Worm (Caenorhabditis elegans) whole organism, L4 larva: ENCODE results near the gene R04E5.7.

Experiments used
- F10B5.3 ChIP-seq: sonication (generic microtip); optimal IDR thresholded peaks from 2 replicates; lab custom pipeline; 2016; ENCODE audit warnings: mild to moderate bottlenecking, missing genetic modification characterization, missing compliant biosample characterization
- F37D6.2 ChIP-seq: sonication (generic microtip); optimal IDR thresholded peaks from 2 replicates; lab custom pipeline; 2016; ENCODE audit warnings: mild to moderate bottlenecking, missing genetic modification characterization, missing compliant biosample characterization
- F44E2.7 ChIP-seq: fragments of 200-800 bp; sonication (Bioruptor generic); IDR thresholded peaks from 2 replicates; pipeline ENCODE4 v2.1.2; 2022; ENCODE audit warnings: missing genetic modification characterization, missing compliant biosample characterization
- R02D3.7 ChIP-seq: fragments of 150-350 bp; sonication (generic microtip); optimal IDR thresholded peaks from 3 replicates; lab custom pipeline; 2014; ENCODE audit warnings: missing biosample characterization, missing genetic modification characterization
- Y48G9A.11 ChIP-seq: fragments of 200-800 bp; sonication (Bioruptor generic); IDR thresholded peaks from 2 replicates; pipeline ENCODE4 v1.3.6; 2022; ENCODE audit warnings: missing genetic modification reagents, missing genetic modification characterization, missing compliant biosample characterization
- Y75B8A.6 ChIP-seq: fragments of 200-800 bp; sonication (Bioruptor generic); IDR thresholded peaks from 2 replicates; pipeline ENCODE4 v1.3.6; 2022; ENCODE audit warnings: missing genetic modification reagents, missing genetic modification characterization, missing compliant biosample characterization
- ZK337.2 ChIP-seq: fragments of 200-800 bp; sonication (Bioruptor generic); IDR thresholded peaks from 2 replicates; pipeline ENCODE4 v1.3.6; 2022; ENCODE audit warnings: missing genetic modification reagents, missing genetic modification characterization, missing compliant biosample characterization
- ZK546.5 ChIP-seq, 2 experiments: sonication (generic microtip); optimal IDR thresholded peaks; 2 replicates each; lab custom pipeline; 2017; ENCODE audit warnings: missing biosample characterization in 2 of 2, missing genetic modification characterization in 2 of 2
- ceh-20 ChIP-seq: fragments of 200-800 bp; sonication (Bioruptor generic); IDR thresholded peaks from 2 replicates; pipeline ENCODE4 v1.3.6; 2022; ENCODE audit warnings: missing genetic modification reagents, missing genetic modification characterization, missing compliant biosample characterization
- ceh-28 ChIP-seq: fragments of 150-350 bp; optimal IDR thresholded peaks from 2 replicates; lab custom pipeline; 2014; ENCODE audit warnings: missing biosample characterization, missing genetic modification reagents, missing genetic modification characterization
- ceh-32 ChIP-seq: sonication (generic microtip); optimal IDR thresholded peaks from 2 replicates; lab custom pipeline; 2016; ENCODE audit warnings: mild to moderate bottlenecking, missing genetic modification characterization, missing compliant biosample characterization; ENCODE audit not compliant: poor library complexity
- ceh-82 ChIP-seq: sonication (generic microtip); optimal IDR thresholded peaks from 2 replicates; lab custom pipeline; 2017; ENCODE audit warnings: missing biosample characterization, missing genetic modification characterization
- cey-2 ChIP-seq: sonication (generic microtip); optimal IDR thresholded peaks from 3 replicates; lab custom pipeline; 2017; ENCODE audit warnings: missing genetic modification characterization, mild to moderate bottlenecking, missing compliant biosample characterization, antibody characterized with exemption, borderline replicate concordance; ENCODE audit not compliant: insufficient read depth
- daf-19 ChIP-seq: fragments of 200-800 bp; sonication (Bioruptor generic); conservative IDR thresholded peaks from 2 replicates; pipeline ENCODE4 v1.3.6; 2022; ENCODE audit warnings: missing genetic modification characterization, missing compliant biosample characterization
- dmd-8 ChIP-seq: fragments of 200-800 bp; sonication (Bioruptor generic); IDR thresholded peaks from 2 replicates; pipeline ENCODE4 v1.3.6; 2022; ENCODE audit warnings: missing genetic modification characterization, missing compliant biosample characterization
- duxl-1 ChIP-seq: sonication (generic microtip); optimal IDR thresholded peaks from 2 replicates; lab custom pipeline; 2016; ENCODE audit warnings: mild to moderate bottlenecking, missing genetic modification characterization, moderate library complexity, missing compliant biosample characterization; ENCODE audit not compliant: poor library complexity
- dve-1 ChIP-seq: sonication (generic microtip); optimal IDR thresholded peaks from 2 replicates; lab custom pipeline; 2017; ENCODE audit warnings: antibody characterized with exemption, mild to moderate bottlenecking, missing genetic modification characterization, missing compliant biosample characterization; ENCODE audit not compliant: insufficient read depth
- egl-27 ChIP-seq: sonication (generic microtip); optimal IDR thresholded peaks from 3 replicates; lab custom pipeline; 2017; ENCODE audit warnings: missing biosample characterization, missing genetic modification reagents, missing genetic modification characterization
- fkh-10 ChIP-seq: fragments of 150-350 bp; optimal IDR thresholded peaks from 2 replicates; lab custom pipeline; 2014; ENCODE audit warnings: missing biosample characterization, missing genetic modification reagents, missing genetic modification characterization
- hif-1 ChIP-seq, 2 experiments: sonication (generic microtip); optimal IDR thresholded peaks; 2 replicates each; lab custom pipeline; 2016 to 2017; ENCODE audit warnings: missing compliant biosample characterization in 2 of 2, missing genetic modification characterization in 2 of 2, missing genetic modification reagents in 2 of 2, missing genotype in 2 of 2, mild to moderate bottlenecking in 1 of 2
- hlh-30 ChIP-seq: sonication (generic microtip); optimal IDR thresholded peaks from 2 replicates; lab custom pipeline; 2017; ENCODE audit warnings: antibody characterized with exemption, mild to moderate bottlenecking, missing genetic modification characterization, missing compliant biosample characterization; ENCODE audit not compliant: insufficient read depth
- jun-1 ChIP-seq: fragments of 150-350 bp; optimal IDR thresholded peaks from 2 replicates; lab custom pipeline; 2014; ENCODE audit warnings: missing biosample characterization, missing genetic modification reagents, missing genetic modification characterization
- lim-7 ChIP-seq: fragments of 200-800 bp; sonication (Bioruptor generic); IDR thresholded peaks from 2 replicates; pipeline ENCODE4 v1.3.6; 2022; ENCODE audit warnings: missing genetic modification characterization, missing compliant biosample characterization
- lin-39 ChIP-seq: fragments of 150-350 bp; optimal IDR thresholded peaks from 2 replicates; lab custom pipeline; 2014; ENCODE audit warnings: missing biosample characterization, missing genetic modification reagents, missing genetic modification characterization
- lir-3 ChIP-seq: sonication (generic microtip); optimal IDR thresholded peaks from 2 replicates; lab custom pipeline; 2016; ENCODE audit warnings: mild to moderate bottlenecking, missing genetic modification characterization, missing compliant biosample characterization
- madf-5 ChIP-seq, 2 experiments: fragments of 200-800 bp; sonication (Bioruptor generic); IDR thresholded peaks; 2 replicates each; pipeline ENCODE4 v1.3.6; 2022; ENCODE audit warnings: missing compliant biosample characterization in 2 of 2, missing genetic modification characterization in 2 of 2
- madf-9 ChIP-seq: fragments of 200-800 bp; sonication (Bioruptor generic); conservative IDR thresholded peaks from 2 replicates; pipeline ENCODE4 v1.3.6; 2022; ENCODE audit warnings: missing genetic modification reagents, missing genetic modification characterization, missing compliant biosample characterization
- mdl-1 ChIP-seq, 2 experiments: fragments of 150-350 bp in 1 of 2; sonication (generic microtip) in 1 of 2; optimal IDR thresholded peaks; 2 replicates each; lab custom pipeline; 2014 to 2017; ENCODE audit warnings: missing biosample characterization in 2 of 2, missing genetic modification characterization in 2 of 2
- mep-1 ChIP-seq: fragments of 150-350 bp; sonication (generic microtip); optimal IDR thresholded peaks from 3 replicates; lab custom pipeline; 2014; ENCODE audit warnings: missing biosample characterization, missing genetic modification characterization
- nhr-10 ChIP-seq: fragments of 150-350 bp; optimal IDR thresholded peaks from 2 replicates; lab custom pipeline; 2014; ENCODE audit warnings: missing biosample characterization, missing genetic modification characterization
- nhr-102 ChIP-seq: sonication (generic microtip); optimal IDR thresholded peaks from 2 replicates; lab custom pipeline; 2016; ENCODE audit warnings: mild to moderate bottlenecking, missing genetic modification characterization, moderate library complexity, missing compliant biosample characterization
- nhr-11 ChIP-seq: fragments of 150-350 bp; optimal IDR thresholded peaks from 2 replicates; lab custom pipeline; 2014; ENCODE audit warnings: missing biosample characterization, missing genetic modification characterization
- nhr-237 ChIP-seq: sonication (generic microtip); optimal IDR thresholded peaks from 2 replicates; lab custom pipeline; 2017; ENCODE audit warnings: missing biosample characterization, missing genetic modification characterization
- nhr-25 ChIP-seq: sonication (generic microtip); optimal IDR thresholded peaks from 2 replicates; lab custom pipeline; 2017; ENCODE audit warnings: missing genetic modification characterization, mild to moderate bottlenecking, missing compliant biosample characterization, antibody characterized with exemption, moderate library complexity, borderline replicate concordance; ENCODE audit not compliant: insufficient read depth
- nhr-28 ChIP-seq: fragments of 150-350 bp; optimal IDR thresholded peaks from 2 replicates; lab custom pipeline; 2014; ENCODE audit warnings: missing biosample characterization, missing genetic modification characterization
- nhr-42 ChIP-seq: fragments of 200-800 bp; sonication (Bioruptor generic); IDR thresholded peaks from 2 replicates; pipeline ENCODE4 v1.3.6; 2022; ENCODE audit warnings: missing genetic modification characterization, missing compliant biosample characterization
- nhr-6 ChIP-seq: fragments of 150-350 bp; optimal IDR thresholded peaks from 2 replicates; lab custom pipeline; 2014; ENCODE audit warnings: missing biosample characterization, missing genetic modification characterization
- nhr-76 ChIP-seq: fragments of 150-350 bp; optimal IDR thresholded peaks from 2 replicates; lab custom pipeline; 2014; ENCODE audit warnings: missing biosample characterization, missing genetic modification characterization
- nhr-77 ChIP-seq: fragments of 150-350 bp; optimal IDR thresholded peaks from 2 replicates; lab custom pipeline; 2014; ENCODE audit warnings: missing biosample characterization, missing genetic modification characterization
- saeg-2 ChIP-seq: fragments of 200-800 bp; sonication (Bioruptor generic); IDR thresholded peaks from 2 replicates; pipeline ENCODE4 v1.3.6; 2022; ENCODE audit warnings: missing genetic modification reagents, missing genetic modification characterization, missing compliant biosample characterization
- spr-1 ChIP-seq: sonication (generic microtip); optimal IDR thresholded peaks from 2 replicates; lab custom pipeline; 2016; ENCODE audit warnings: mild to moderate bottlenecking, missing genetic modification characterization, missing compliant biosample characterization
- tag-97 ChIP-seq: fragments of 200-800 bp; sonication (Bioruptor generic); IDR thresholded peaks from 2 replicates; pipeline ENCODE4 v1.3.6; 2022; ENCODE audit warnings: missing genetic modification characterization, missing compliant biosample characterization
- unc-62 ChIP-seq, 3 experiments: fragments of 150-350 bp in 1 of 3; sonication (generic microtip); optimal IDR thresholded peaks in 2 of 3; peaks in 1 of 3; 1 replicate in 1 of 3; 2 replicates in 2 of 3; lab custom pipeline; 2014 to 2017; ENCODE audit warnings: missing biosample characterization in 3 of 3, missing genetic modification characterization in 3 of 3, missing genetic modification reagents in 3 of 3, missing genotype in 1 of 3
- vab-7 ChIP-seq: fragments of 200-800 bp; sonication (Bioruptor generic); IDR thresholded peaks from 2 replicates; pipeline ENCODE4 v1.3.6; 2022; ENCODE audit warnings: missing genetic modification reagents, missing genetic modification characterization, missing compliant biosample characterization
- zag-1 ChIP-seq: fragments of 150-350 bp; optimal IDR thresholded peaks from 2 replicates; lab custom pipeline; 2014; ENCODE audit warnings: missing biosample characterization, missing genetic modification characterization
- zfp-2 ChIP-seq: sonication (generic microtip); optimal IDR thresholded peaks from 2 replicates; lab custom pipeline; 2016; ENCODE audit warnings: mild to moderate bottlenecking, missing genetic modification characterization, missing compliant biosample characterization
- zfp-3 ChIP-seq: fragments of 200-800 bp; sonication (Bioruptor generic); conservative IDR thresholded peaks from 2 replicates; pipeline ENCODE4 v1.3.6; 2022; ENCODE audit warnings: missing genetic modification reagents, missing genetic modification characterization, missing compliant biosample characterization
- zip-11 ChIP-seq: fragments of 200-800 bp; sonication (Bioruptor generic); IDR thresholded peaks from 2 replicates; pipeline ENCODE4 v1.3.6; 2022; ENCODE audit warnings: missing genetic modification characterization, missing compliant biosample characterization
- zip-2 ChIP-seq: fragments of 150-350 bp; optimal IDR thresholded peaks from 2 replicates; lab custom pipeline; 2014; ENCODE audit warnings: missing biosample characterization, missing genetic modification characterization
- ztf-11 ChIP-seq: fragments of 150-350 bp; optimal IDR thresholded peaks from 2 replicates; lab custom pipeline; 2014; ENCODE audit warnings: missing biosample characterization, missing genetic modification characterization

The R04E5.7 gene

DNA sequence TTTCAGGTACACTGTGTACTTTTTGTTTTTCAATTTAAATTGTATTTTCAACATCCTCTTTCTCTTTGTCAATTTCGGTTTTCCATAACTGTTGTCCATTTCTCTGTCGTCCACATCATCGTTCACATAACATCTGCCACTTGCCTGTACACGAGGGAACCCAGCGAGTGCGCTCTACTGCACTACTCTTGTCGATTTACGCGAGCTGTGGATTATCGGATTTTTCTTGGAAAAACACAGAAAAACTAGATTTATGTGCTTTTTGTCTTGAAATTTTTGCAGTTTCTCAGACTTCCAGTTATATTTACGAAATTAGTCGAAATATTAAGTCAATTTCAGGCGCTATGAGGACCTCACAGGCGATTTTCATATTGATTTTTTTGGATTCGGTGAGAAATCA, 5.2 kb downstream of the R04E5.7 start, which contains the start of gene chup-1 (continued):
- TF ChIP-seq fkh-10 (GFP tag; lab: Kevin White, UChicago) (no peak), ceh-28 (tag; lab: Kevin White, UChicago) (no peak), nhr-77 (tag; lab: Kevin White, UChicago) (no peak), ceh-82 (tag; lab: Kevin White, UChicago) (no peak), daf-19 (GFP tag; lab: Robert Waterston, UW) (no peak), egl-27 (no peak), nhr-42 (GFP tag; lab: Robert Waterston, UW) (no peak), zip-2 (tag; lab: Kevin White, UChicago) (no peak), jun-1 (tag; lab: Kevin White, UChicago) (no peak), zag-1 (tag; lab: Kevin White, UChicago) (no peak), zfp-2 (tag; lab: Kevin White, UChicago) (no peak), ceh-20 (GFP tag; lab: Robert Waterston, UW) (no peak), lin-39 (no peak), nhr-28 (tag; lab: Kevin White, UChicago) (peak; percentile 54), nhr-6 (peak; percentile 1), hif-1 (tag; optimal IDR thresholded peaks at IDR 0.05; lab: Kevin White, UChicago) (no peak), R02D3.7 (tag; lab: Kevin White, UChicago) (peak; percentile 64), Y75B8A.6 (GFP tag; lab: Robert Waterston, UW) (no peak), zfp-3 (no peak), zip-11 (GFP tag; lab: Robert Waterston, UW) (no peak), ceh-32 (no peak), nhr-25 (no peak), duxl-1 (tag; lab: Kevin White, UChicago) (no peak), nhr-237 (tag; lab: Kevin White, UChicago) (no peak), nhr-76 (tag; lab: Kevin White, UChicago) (no peak), mep-1 (peak; percentile 47), madf-5 (GFP tag; IDR thresholded peaks at IDR 0.05; lab: Robert Waterston, UW) (no peak), Y48G9A.11 (GFP tag; lab: Robert Waterston, UW) (no peak), unc-62 (GFP tag; optimal IDR thresholded peaks at IDR 0.05 in 1 of 2; lab: Kevin White, UChicago) (peak in 1 of 2 experiments; percentile 46), unc-62 (tag; optimal IDR thresholded peaks at IDR 0.05; lab: Kevin White, UChicago) (no peak), lim-7 (GFP tag; lab: Robert Waterston, UW) (no peak), nhr-11 (tag; lab: Kevin White, UChicago) (peak; percentile 28), F37D6.2 (tag; lab: Kevin White, UChicago) (no peak), dve-1 (tag; lab: Kevin White, UChicago) (no peak), saeg-2 (GFP tag; lab: Robert Waterston, UW) (no peak), madf-9 (no peak), spr-1 (tag; lab: Kevin White, UChicago) (no peak), dmd-8 (no peak), vab-7 (GFP tag; lab: Robert Waterston, UW) (no peak), ZK337.2 (no peak), cey-2 (tag; lab: Kevin White, UChicago) (no peak), F10B5.3 (no peak), mdl-1 (tag; optimal IDR thresholded peaks at IDR 0.05; lab: Kevin White, UChicago) (peak in 1 of 2 experiments; percentile 63), tag-97 (GFP tag; lab: Robert Waterston, UW) (no peak), nhr-10 (tag; lab: Kevin White, UChicago) (no peak), nhr-102 (tag; lab: Kevin White, UChicago) (no peak), F44E2.7 (GFP tag; lab: Robert Waterston, UW) (no peak), ztf-11 (no peak), hlh-30 (peak; percentile 60), lir-3 (no peak), ZK546.5 (tag; optimal IDR thresholded peaks at IDR 0.05; lab: Kevin White, UChicago) (no peak)
